Worm (Caenorhabditis elegans): ENCODE results near the gene glr-2.

DNA sequence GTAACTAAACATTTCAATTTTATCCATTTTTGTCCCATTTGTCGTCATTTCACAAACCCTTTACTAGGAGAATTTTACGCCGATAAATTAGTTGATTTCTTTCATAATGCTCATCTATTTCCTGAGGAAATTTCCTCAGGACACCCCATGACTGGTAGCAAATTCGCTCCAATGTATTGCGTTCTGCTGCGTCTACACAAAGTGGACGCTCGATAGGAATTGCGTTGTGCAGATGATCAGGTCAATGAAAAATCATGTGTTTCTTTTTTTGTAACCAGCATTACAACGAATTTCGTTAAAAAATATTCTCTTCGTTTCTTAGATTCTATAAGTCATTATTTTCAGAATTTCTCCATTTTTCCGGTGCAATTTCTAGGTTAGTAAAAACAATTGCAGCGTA is 37.1 kb upstream of the glr-2 start, which contains the start of gene epg-4:
- TF ChIP-seq nhr-90 (tag; optimal IDR thresholded peaks at IDR 0.05) (peak; percentile 28), hrde-1 (tag; optimal IDR thresholded peaks at IDR 0.05; ENCODE audit: borderline replicate concordance) (peak; percentile 52), atf-7 (tag; optimal IDR thresholded peaks at IDR 0.05) (peak; percentile 21), F57A8.1 (GFP tag; optimal IDR thresholded peaks at IDR 0.05) (no peak), lin-26 (GFP tag; IDR thresholded peaks at IDR 0.05) (peak; percentile 64; the same call in 1 of the 2 replicates), tbx-9 (tag; optimal IDR thresholded peaks at IDR 0.05; ENCODE audit: borderline replicate concordance) (no peak), zim-3 (tag; optimal IDR thresholded peaks at IDR 0.05) (peak; percentile 30), F52B5.7 (tag; optimal IDR thresholded peaks at IDR 0.05) (peak; percentile 25), tlf-1 (GFP tag; optimal IDR thresholded peaks at IDR 0.05) (peak; percentile 49), pha-4 (tag; optimal IDR thresholded peaks at IDR 0.05) (no peak), lir-1 (GFP tag; conservative IDR thresholded peaks at IDR 0.05) (no peak)
